Worm (Caenorhabditis elegans): ENCODE data around the gene C50E3.13.

The C50E3.13 gene

DNA sequence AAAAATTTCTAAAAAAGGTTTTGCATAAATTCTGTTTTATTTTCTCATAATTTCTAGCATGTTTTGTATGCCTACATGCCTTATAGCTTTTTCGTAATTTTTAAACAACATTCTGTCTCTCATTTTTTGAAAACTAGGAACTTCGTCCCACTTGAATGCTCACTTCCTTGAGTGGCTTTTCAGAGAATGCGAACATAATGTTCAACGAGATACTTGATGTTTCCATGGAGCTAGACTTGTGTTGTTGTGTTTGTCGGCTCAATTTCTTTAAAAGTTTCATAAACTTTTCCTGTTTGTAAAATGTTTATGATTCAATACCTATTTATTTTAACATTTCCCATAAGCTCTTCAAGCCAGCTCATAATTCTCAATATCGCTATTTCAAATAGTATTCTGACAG lies 19.2 kb downstream of the C50E3.13 start, which contains the start of gene clec-213:
Gene clec-213 (plus strand): TSS at position 301 of the 400 bp plus-strand sequence.
- TF ChIP-seq hlh-15 (tag; optimal IDR thresholded peaks at IDR 0.05) (no peak), lim-6 (tag; optimal IDR thresholded peaks at IDR 0.05) (no peak), K09A11.1 (tag; optimal IDR thresholded peaks at IDR 0.05; ENCODE audit: insufficient read depth) (no peak), fkh-6 (tag; optimal IDR thresholded peaks at IDR 0.05) (no peak), ztf-16 (tag; optimal IDR thresholded peaks at IDR 0.05) (no peak), fax-1 (tag; optimal IDR thresholded peaks at IDR 0.05) (no peak), nfya-1 (tag; optimal IDR thresholded peaks at IDR 0.05) (no peak), ahr-1 (tag; optimal IDR thresholded peaks at IDR 0.05) (no peak), rnt-1 (tag; optimal IDR thresholded peaks at IDR 0.05) (no peak), ceh-24 (tag; optimal IDR thresholded peaks at IDR 0.05) (no peak), eyg-1 (tag; optimal IDR thresholded peaks at IDR 0.05) (no peak), ceh-48 (tag; optimal IDR thresholded peaks at IDR 0.05) (no peak)

DNA sequence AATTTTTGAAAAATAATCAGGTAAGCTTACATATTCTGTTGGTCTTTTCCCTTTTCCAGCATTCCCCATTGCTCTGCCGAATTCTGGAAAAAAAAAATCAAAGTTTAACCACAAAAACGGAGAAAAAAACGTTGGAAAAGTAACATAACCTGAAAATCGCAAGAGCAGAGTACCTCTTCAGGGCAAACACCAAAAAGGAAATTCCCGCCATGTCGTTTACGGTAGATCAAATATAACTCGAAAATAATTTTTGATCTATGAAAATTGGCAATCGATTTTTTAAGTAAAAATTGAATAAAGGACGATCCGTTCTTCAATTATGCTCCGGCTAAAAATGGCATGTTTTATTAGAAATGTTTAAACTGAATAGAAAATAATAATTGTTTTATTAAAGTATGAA lies 20.6 kb downstream of the C50E3.13 start, which contains the start of gene C50E3.11:
Gene C50E3.11 (minus strand): TSS at position 83 of the 400 bp plus-strand sequence.
- TF ChIP-seq nfya-1 (tag; optimal IDR thresholded peaks at IDR 0.05) (no peak), ceh-48 (tag; optimal IDR thresholded peaks at IDR 0.05) (no peak), Y22D7AL.16 (tag; optimal IDR thresholded peaks at IDR 0.05) (no peak), ceh-2 (tag; optimal IDR thresholded peaks at IDR 0.05) (no peak), hlh-8 (tag; optimal IDR thresholded peaks at IDR 0.05) (no peak)

DNA sequence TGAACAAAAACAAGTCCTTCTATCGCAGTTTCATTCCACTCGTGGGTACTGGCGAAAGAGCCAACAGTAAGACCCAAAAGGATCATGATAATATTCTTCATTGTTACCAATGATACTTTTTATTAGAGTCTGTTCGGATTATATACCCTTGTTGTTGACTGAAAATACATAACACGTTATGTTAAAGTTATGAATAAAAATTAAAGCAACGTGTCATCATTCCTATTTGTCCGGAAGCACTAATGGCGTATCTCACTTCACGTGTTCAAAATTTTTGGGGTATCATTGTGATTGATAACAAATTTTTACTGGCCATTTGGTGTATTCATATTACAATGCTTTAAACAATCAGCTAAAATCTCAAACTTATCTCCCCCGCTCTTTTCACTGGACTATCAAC lies 22.6 kb downstream of the C50E3.13 start, which contains the start of gene scl-26:
Gene scl-26 (minus strand): TSS at position 101 of the 400 bp plus-strand sequence.
- no peak for TF ChIP-seq rnt-1 (tag; optimal IDR thresholded peaks at IDR 0.05)

DNA sequence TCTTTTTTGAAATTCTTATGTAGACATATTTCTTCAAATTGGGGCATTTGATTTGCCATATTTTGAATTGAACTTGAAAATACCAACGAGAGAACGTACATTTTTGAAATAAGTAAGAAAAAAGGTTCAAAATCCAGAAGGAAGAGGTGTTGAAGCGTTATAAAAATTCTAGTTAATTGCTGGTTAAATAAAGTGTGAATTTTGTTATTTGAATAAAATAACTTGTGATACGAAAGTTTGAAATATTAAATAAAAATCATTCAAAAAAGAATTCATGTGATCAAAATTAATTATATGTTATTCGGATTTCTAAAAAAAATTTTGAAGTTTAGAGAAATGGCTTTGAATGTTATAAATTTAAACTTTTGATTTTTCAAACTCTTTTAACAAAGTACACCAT lies 23.9 kb downstream of the C50E3.13 start, which contains the start of gene C50E3.9:
Gene C50E3.9 (minus strand): TSS at position 101 of the 400 bp plus-strand sequence.
- TF ChIP-seq ceh-30 (tag; optimal IDR thresholded peaks at IDR 0.05) (no peak), fkh-6 (tag; optimal IDR thresholded peaks at IDR 0.05) (no peak), elt-4 (tag; optimal IDR thresholded peaks at IDR 0.05) (no peak), ceh-24 (tag; optimal IDR thresholded peaks at IDR 0.05) (no peak)

DNA sequence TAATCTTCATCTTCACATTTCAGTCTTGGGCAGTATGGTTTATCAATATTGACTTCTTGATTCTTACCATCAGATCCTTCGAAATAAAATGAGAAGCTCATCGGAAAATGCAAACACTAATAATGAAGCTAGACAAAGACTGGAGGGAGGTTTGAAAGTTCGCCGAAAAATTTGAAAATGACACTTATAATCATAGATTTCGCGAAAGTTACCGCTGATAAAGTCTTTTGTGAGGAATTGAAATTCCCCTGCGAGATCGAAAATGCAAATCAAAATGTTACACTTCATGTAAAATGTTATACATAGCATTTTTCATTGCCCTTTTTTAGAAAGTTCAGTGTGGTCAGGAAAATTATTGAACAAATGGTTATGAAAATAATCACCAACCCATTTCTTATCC lies 25.8 kb downstream of the C50E3.13 start, which contains the start of gene C50E3.7:
Gene C50E3.7 (minus strand): TSS at position 101 of the 400 bp plus-strand sequence.
- TF ChIP-seq ceh-31 (tag; optimal IDR thresholded peaks at IDR 0.05) (no peak), elt-2 (tag; optimal IDR thresholded peaks at IDR 0.05) (no peak), dmd-4 (tag; optimal IDR thresholded peaks at IDR 0.05; ENCODE audit: borderline replicate concordance) (no peak)

DNA sequence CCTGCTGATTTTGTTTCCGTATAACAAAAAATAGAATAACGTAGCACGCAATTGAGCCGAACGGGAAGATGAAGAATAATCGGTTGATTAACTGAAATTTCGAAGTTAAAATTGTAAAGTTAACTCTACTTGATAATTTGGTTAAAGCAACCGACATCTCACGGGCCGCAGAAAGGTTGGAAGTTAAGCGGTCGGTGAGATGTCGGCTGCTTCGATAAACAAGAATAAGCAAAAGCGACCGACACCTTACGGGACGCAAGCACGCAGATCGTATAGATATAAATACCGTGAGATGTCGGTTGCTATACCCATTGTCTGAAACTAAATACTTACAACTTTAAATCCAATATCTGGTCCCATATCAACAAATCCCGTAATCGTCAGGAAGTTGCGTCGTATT lies 28.9 kb downstream of the C50E3.13 start:
- TF ChIP-seq hlh-13 (GFP tag; optimal IDR thresholded peaks at IDR 0.05) (no peak), unc-55 (GFP tag; optimal IDR thresholded peaks at IDR 0.05) (no peak), tbx-2 (tag; optimal IDR thresholded peaks at IDR 0.05) (no peak), ama-1 (optimal IDR thresholded peaks at IDR 0.05) (no peak)

DNA sequence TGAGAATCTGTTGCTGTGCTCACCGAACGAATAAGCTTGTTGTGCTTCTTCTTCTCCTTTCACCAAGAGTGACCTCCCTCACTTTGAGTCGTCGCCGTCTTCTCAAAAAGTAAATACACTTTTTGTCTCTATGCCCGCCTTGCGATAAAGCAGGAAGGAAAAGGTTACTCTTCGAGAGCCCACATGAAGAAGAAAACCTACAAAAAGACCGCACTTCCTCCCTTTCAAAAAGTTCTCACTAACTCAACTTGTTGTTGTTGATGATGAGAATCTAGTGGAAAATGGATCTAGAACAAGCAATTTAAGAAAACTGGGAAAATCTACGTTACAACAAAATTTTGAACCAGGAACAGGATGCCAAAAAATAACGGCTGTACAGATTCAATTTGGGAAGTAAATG lies 33.6 kb downstream of the C50E3.13 start, which contains the start of gene C50E3.6:
Gene C50E3.6 (minus strand): TSS at position 101 of the 400 bp plus-strand sequence.
- no peak for TF ChIP-seq ceh-19 (GFP tag; optimal IDR thresholded peaks at IDR 0.05)
- TF ChIP-seq fkh-10 (GFP tag; optimal IDR thresholded peaks at IDR 0.05): no peak
- no peak for TF ChIP-seq eyg-1 (tag; optimal IDR thresholded peaks at IDR 0.05)
- no peak for TF ChIP-seq Y22D7AL.16 (tag; optimal IDR thresholded peaks at IDR 0.05)
- TF ChIP-seq madf-2 (tag; optimal IDR thresholded peaks at IDR 0.05): no peak
- no peak for TF ChIP-seq gmeb-2 (tag; optimal IDR thresholded peaks at IDR 0.05)
- TF ChIP-seq ceh-48 (tag; optimal IDR thresholded peaks at IDR 0.05): no peak
- TF ChIP-seq tbx-2 (tag; optimal IDR thresholded peaks at IDR 0.05): no peak
- TF ChIP-seq elt-4 (tag; optimal IDR thresholded peaks at IDR 0.05): no peak
- TF ChIP-seq sdc-2 (tag; optimal IDR thresholded peaks at IDR 0.05): no peak
- TF ChIP-seq pax-1 (tag; optimal IDR thresholded peaks at IDR 0.05): no peak
- TF ChIP-seq hlh-30 (tag; optimal IDR thresholded peaks at IDR 0.05; ENCODE audit: insufficient read depth): no peak
- TF ChIP-seq unc-3 (GFP tag; conservative IDR thresholded peaks at IDR 0.05): no peak
- TF ChIP-seq unc-3 (tag; optimal IDR thresholded peaks at IDR 0.05): no peak
- no peak for TF ChIP-seq ceh-14 (tag; optimal IDR thresholded peaks at IDR 0.05)

All from whole organism, late embryonic.